Fruit fly (Drosophila melanogaster) whole organism, embryonic: Measurements from ENCODE around the gene Hip1.

Experiments
- Abd-B ChIP-seq: fragments of 200-800 bp; sonication (Bioruptor generic); optimal IDR thresholded peaks from 2 replicates; lab custom pipeline; 2018; ENCODE audit warnings: missing biosample characterization, mild to moderate bottlenecking, missing genetic modification characterization, moderate library complexity
- Blimp-1 ChIP-seq: fragments of 200-800 bp; sonication (Bioruptor generic); optimal IDR thresholded peaks from 3 replicates; lab custom pipeline; 2018; ENCODE audit warnings: missing biosample characterization, missing genetic modification characterization, mild to moderate bottlenecking, moderate library complexity, missing genetic modification reagents
- BtbVII ChIP-seq: fragments of 200-800 bp; sonication (Bioruptor generic); optimal IDR thresholded peaks from 3 replicates; lab custom pipeline; 2017; ENCODE audit warnings: missing biosample characterization, mild to moderate bottlenecking, missing genetic modification characterization
- CG11456 ChIP-seq: fragments of 200-800 bp; sonication (Bioruptor generic); IDR thresholded peaks from 3 replicates; pipeline ENCODE4 v1.3.6; 2022; ENCODE audit warnings: missing biosample characterization, missing genetic modification characterization
- CG12155 ChIP-seq: fragments of 200-800 bp; sonication (Bioruptor generic); optimal IDR thresholded peaks from 3 replicates; lab custom pipeline; 2016; ENCODE audit warnings: missing biosample characterization, missing genetic modification characterization
- CG1603 ChIP-seq: fragments of 200-800 bp; sonication (Bioruptor generic); optimal IDR thresholded peaks from 2 replicates; lab custom pipeline; 2019; ENCODE audit warnings: missing biosample characterization, mild to moderate bottlenecking, missing genetic modification characterization, moderate library complexity
- CG17361 ChIP-seq: fragments of 200-800 bp; sonication (Bioruptor generic); IDR thresholded peaks from 3 replicates; pipeline ENCODE4 v1.3.6; 2022; ENCODE audit warnings: missing biosample characterization, missing genetic modification characterization
- CG18011 ChIP-seq: fragments of 200-800 bp; sonication (Bioruptor generic); optimal IDR thresholded peaks from 2 replicates; lab custom pipeline; 2017; ENCODE audit warnings: missing biosample characterization, missing genetic modification characterization, mild to moderate bottlenecking, moderate library complexity, missing genotype
- CG18476 ChIP-seq: fragments of 200-800 bp; sonication (Bioruptor generic); optimal IDR thresholded peaks from 2 replicates; lab custom pipeline; 2016; ENCODE audit warnings: missing biosample characterization, mild to moderate bottlenecking, missing genetic modification characterization
- CG2120 ChIP-seq: fragments of 200-800 bp; sonication (Bioruptor generic); optimal IDR thresholded peaks from 3 replicates; lab custom pipeline; 2016; ENCODE audit warnings: missing biosample characterization, missing genetic modification characterization
- CG30403 ChIP-seq: fragments of 200-800 bp; sonication (Bioruptor generic); optimal IDR thresholded peaks from 3 replicates; lab custom pipeline; 2016; ENCODE audit warnings: missing biosample characterization, missing genetic modification characterization
- CG4707 ChIP-seq: fragments of 200-800 bp; sonication (Bioruptor generic); optimal IDR thresholded peaks from 2 replicates; lab custom pipeline; 2018; ENCODE audit warnings: missing biosample characterization, mild to moderate bottlenecking, missing genetic modification characterization, moderate library complexity
- CG4730 ChIP-seq: fragments of 200-800 bp; sonication (Bioruptor generic); IDR thresholded peaks from 2 replicates; pipeline ENCODE4 v1.3.6; 2022; ENCODE audit warnings: missing biosample characterization, missing genetic modification characterization
- CG6689 ChIP-seq: fragments of 200-800 bp; sonication (Bioruptor generic); IDR thresholded peaks from 2 replicates; pipeline ENCODE4 v1.3.6; 2022; ENCODE audit warnings: missing biosample characterization, missing genetic modification characterization
- CG7839 ChIP-seq: fragments of 200-800 bp; sonication (Bioruptor generic); optimal IDR thresholded peaks from 3 replicates; lab custom pipeline; 2018; ENCODE audit warnings: missing biosample characterization, mild to moderate bottlenecking, missing genetic modification characterization, moderate library complexity
- CG8290 ChIP-seq, 3 experiments: fragments of 200-800 bp; sonication (Bioruptor generic); optimal IDR thresholded peaks; 2 replicates each; lab custom pipeline; 2016 to 2019; ENCODE audit warnings: missing biosample characterization in 3 of 3, missing genetic modification characterization in 3 of 3, mild to moderate bottlenecking in 2 of 3, moderate library complexity in 1 of 3
- CG9215 ChIP-seq: fragments of 200-800 bp; sonication (Bioruptor generic); IDR thresholded peaks from 2 replicates; pipeline ENCODE4 v1.3.6; 2022; ENCODE audit warnings: missing biosample characterization, missing genetic modification characterization
- Camta ChIP-seq: fragments of 200-800 bp; sonication (Bioruptor generic); optimal IDR thresholded peaks from 2 replicates; lab custom pipeline; 2016; ENCODE audit warnings: missing biosample characterization, missing genetic modification characterization
- Dad ChIP-seq: fragments of 200-800 bp; sonication (Bioruptor generic); optimal IDR thresholded peaks from 3 replicates; lab custom pipeline; 2016; ENCODE audit warnings: missing biosample characterization, missing genetic modification characterization
- E2f1 ChIP-seq: fragments of 200-800 bp; sonication (Bioruptor generic); IDR thresholded peaks from 2 replicates; pipeline ENCODE4 v1.3.6; 2022; ENCODE audit warnings: missing biosample characterization, missing genetic modification characterization
- E2f2 ChIP-seq: fragments of 200-800 bp; sonication (Bioruptor generic); IDR thresholded peaks from 2 replicates; pipeline ENCODE4 v1.3.6; 2022; ENCODE audit warnings: missing biosample characterization, missing genetic modification characterization
- HHEX ChIP-seq: fragments of 200-800 bp; sonication (Bioruptor generic); optimal IDR thresholded peaks from 3 replicates; lab custom pipeline; 2017; ENCODE audit warnings: missing biosample characterization, mild to moderate bottlenecking, missing genetic modification characterization, missing genetic modification reagents
- HLH54F ChIP-seq: fragments of 200-800 bp; sonication (Bioruptor generic); optimal IDR thresholded peaks from 3 replicates; lab custom pipeline; 2016; ENCODE audit warnings: missing biosample characterization, missing genetic modification characterization
- HmgD ChIP-seq: fragments of 200-800 bp; sonication (Bioruptor generic); optimal IDR thresholded peaks from 3 replicates; lab custom pipeline; 2016; ENCODE audit warnings: missing biosample characterization, missing genetic modification characterization
- Med ChIP-seq: fragments of 200-800 bp; sonication (Bioruptor generic); peaks from one replicate; lab custom pipeline; 2016; ENCODE audit warnings: missing biosample characterization, missing genetic modification characterization, mild to moderate bottlenecking, inconsistent platforms, moderate library complexity
- NfI ChIP-seq: fragments of 200-800 bp; sonication (Bioruptor generic); optimal IDR thresholded peaks from 3 replicates; lab custom pipeline; 2018; ENCODE audit warnings: missing biosample characterization, mild to moderate bottlenecking, missing genetic modification characterization, moderate library complexity
- PHDP ChIP-seq: fragments of 200-800 bp; sonication (Bioruptor generic); optimal IDR thresholded peaks from 3 replicates; lab custom pipeline; 2018; ENCODE audit warnings: missing biosample characterization, mild to moderate bottlenecking, missing genetic modification characterization, moderate library complexity
- Poxn ChIP-seq: fragments of 200-800 bp; sonication (Bioruptor generic); IDR thresholded peaks from 2 replicates; pipeline ENCODE4 v1.3.6; 2022; ENCODE audit warnings: missing biosample characterization, missing genetic modification characterization
- TFAM ChIP-seq: fragments of 200-800 bp; sonication (Bioruptor generic); optimal IDR thresholded peaks from 2 replicates; lab custom pipeline; 2017; ENCODE audit warnings: missing biosample characterization, missing genetic modification characterization, inconsistent platforms
- ap ChIP-seq: fragments of 200-800 bp; sonication (Bioruptor generic); IDR thresholded peaks from 2 replicates; pipeline ENCODE4 v1.3.6; 2022; ENCODE audit warnings: missing biosample characterization, missing genetic modification characterization
- ase ChIP-seq: fragments of 200-800 bp; sonication (Bioruptor generic); IDR thresholded peaks from 3 replicates; pipeline ENCODE4 v1.3.6; 2022; ENCODE audit warnings: missing biosample characterization, missing genetic modification characterization
- eve ChIP-seq, 2 experiments: fragments of >200 bp; optimal IDR thresholded peaks; 2 replicates each; lab custom pipeline; 2017; ENCODE audit warnings: missing biosample characterization in 2 of 2, missing genetic modification characterization in 2 of 2
- fd102C ChIP-seq: fragments of 200-800 bp; sonication (Bioruptor generic); optimal IDR thresholded peaks from 2 replicates; lab custom pipeline; 2018; ENCODE audit warnings: missing biosample characterization, mild to moderate bottlenecking, missing genetic modification characterization, moderate library complexity
- grn ChIP-seq: fragments of 200-800 bp; sonication (Bioruptor generic); optimal IDR thresholded peaks from 3 replicates; lab custom pipeline; 2017; ENCODE audit warnings: missing biosample characterization, missing genetic modification characterization
- gsb ChIP-seq: fragments of 200-800 bp; sonication (Bioruptor generic); IDR thresholded peaks from 2 replicates; pipeline ENCODE4 v1.3.6; 2022; ENCODE audit warnings: missing biosample characterization, missing genetic modification characterization
- ham ChIP-seq: fragments of 200-800 bp; sonication (Bioruptor generic); IDR thresholded peaks from 2 replicates; pipeline ENCODE4 v1.3.6; 2022; ENCODE audit warnings: missing biosample characterization, missing genetic modification characterization
- inv ChIP-seq: fragments of 200-800 bp; sonication (Bioruptor generic); IDR thresholded peaks from 2 replicates; pipeline ENCODE4 v1.3.6; 2022; ENCODE audit warnings: missing biosample characterization, missing genetic modification characterization; ENCODE audit not compliant: partially characterized antibody
- jumu ChIP-seq: fragments of 200-800 bp; sonication (Bioruptor generic); optimal IDR thresholded peaks from 3 replicates; lab custom pipeline; 2016; ENCODE audit warnings: missing biosample characterization, missing genetic modification characterization
- lab ChIP-seq: fragments of 200-800 bp; sonication (Bioruptor generic); optimal IDR thresholded peaks from 3 replicates; lab custom pipeline; 2017; ENCODE audit warnings: missing biosample characterization, missing genetic modification characterization, mild to moderate bottlenecking, moderate library complexity, missing genetic modification reagents
- lilli ChIP-seq: fragments of 200-800 bp; sonication (Bioruptor generic); optimal IDR thresholded peaks from 3 replicates; lab custom pipeline; 2016; ENCODE audit warnings: missing biosample characterization, missing genetic modification characterization
- lola ChIP-seq, 3 experiments: fragments of >200 bp in 2 of 3; fragments of 200-800 bp in 1 of 3; sonication (Bioruptor generic) in 1 of 3; optimal IDR thresholded peaks; 2 replicates each; lab custom pipeline; 2017 to 2019; ENCODE audit warnings: missing biosample characterization in 3 of 3, missing genetic modification characterization in 3 of 3, mild to moderate bottlenecking in 1 of 3, moderate library complexity in 1 of 3
- nerfin-1 ChIP-seq: fragments of 200-800 bp; sonication (Bioruptor generic); optimal IDR thresholded peaks from 3 replicates; lab custom pipeline; 2019; ENCODE audit warnings: missing biosample characterization, mild to moderate bottlenecking, missing genetic modification characterization, moderate library complexity
- otp ChIP-seq: fragments of 200-800 bp; sonication (Bioruptor generic); IDR thresholded peaks from 3 replicates; pipeline ENCODE4, ENCODE4 v1.3.6; 2022; ENCODE audit warnings: missing biosample characterization, missing genetic modification characterization
- pb ChIP-seq: fragments of 200-800 bp; sonication (Bioruptor generic); optimal IDR thresholded peaks from 3 replicates; lab custom pipeline; 2016; ENCODE audit warnings: missing biosample characterization, missing genetic modification characterization
- row ChIP-seq: fragments of 200-800 bp; sonication (Bioruptor generic); IDR thresholded peaks from 3 replicates; pipeline ENCODE4 v1.3.6; 2022; ENCODE audit warnings: missing biosample characterization, missing genetic modification characterization
- sens ChIP-seq: fragments of 200-800 bp; sonication (Bioruptor generic); peaks from one replicate; lab custom pipeline; 2016; ENCODE audit warnings: missing biosample characterization, missing genetic modification characterization
- slou ChIP-seq: fragments of 200-800 bp; sonication (Bioruptor generic); optimal IDR thresholded peaks from 3 replicates; lab custom pipeline; 2016; ENCODE audit warnings: missing biosample characterization, missing genetic modification characterization
- tll ChIP-seq, 2 experiments: fragments of 200-800 bp in 1 of 2; fragments of >200 bp in 1 of 2; sonication (Bioruptor generic) in 1 of 2; optimal IDR thresholded peaks; 2 replicates each; lab custom pipeline; 2017 to 2019; ENCODE audit warnings: missing biosample characterization in 2 of 2, missing genetic modification characterization in 2 of 2, mild to moderate bottlenecking in 1 of 2, moderate library complexity in 1 of 2
- wek ChIP-seq: fragments of 200-800 bp; sonication (Bioruptor generic); optimal IDR thresholded peaks from 3 replicates; lab custom pipeline; 2018; ENCODE audit warnings: missing biosample characterization, mild to moderate bottlenecking, missing genetic modification characterization, moderate library complexity
- zf30C ChIP-seq: fragments of 200-800 bp; sonication (Bioruptor generic); optimal IDR thresholded peaks from 3 replicates; lab custom pipeline; 2018; ENCODE audit warnings: missing biosample characterization, mild to moderate bottlenecking, missing genetic modification characterization

Hip1 gene

DNA sequence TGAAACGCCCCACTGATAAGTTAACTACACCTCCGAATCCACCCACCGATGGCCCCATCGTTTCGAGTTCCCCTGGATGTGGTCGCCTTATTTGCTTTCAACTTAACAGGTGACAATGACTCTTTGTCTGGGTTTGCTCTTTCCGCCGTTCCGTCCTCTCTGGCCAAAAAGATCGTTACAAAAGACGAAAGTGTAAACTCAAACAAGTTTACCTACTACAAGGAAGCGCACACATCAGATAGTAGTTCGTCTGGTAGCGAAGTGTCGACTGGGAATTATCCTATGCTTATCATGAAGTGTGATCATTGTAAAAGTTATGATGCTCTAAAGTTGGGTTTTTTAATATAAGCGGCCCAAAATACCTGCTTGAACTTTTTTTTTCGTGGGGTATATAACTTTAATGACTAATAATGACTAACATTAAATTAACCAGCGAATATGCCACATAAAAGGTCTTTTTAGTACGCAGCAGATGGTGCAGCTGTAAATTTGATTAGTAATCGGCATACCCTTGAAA is 25.5 kb upstream of the Hip1 start (continued):
- peak; percentile 39 for TF ChIP-seq PHDP (tag; lab: Kevin White, UChicago)
- peak; percentile 0 for TF ChIP-seq Abd-B
- peak; percentile 55 for TF ChIP-seq Blimp-1 (GFP tag; lab: Kevin White, UChicago)
- TF ChIP-seq jumu (GFP tag; lab: Kevin White, UChicago): peak; percentile 12
- TF ChIP-seq pb (GFP tag; lab: Kevin White, UChicago): no peak
- TF ChIP-seq TFAM (GFP tag; lab: Kevin White, UChicago): no peak
- no peak for TF ChIP-seq CG8290 (GFP tag; optimal IDR thresholded peaks at IDR 0.05; lab: Kevin White, UChicago)
- TF ChIP-seq CG8290 (tag; optimal IDR thresholded peaks at IDR 0.05; lab: Kevin White, UChicago): peak in 1 of 2 experiments; percentile 16
- TF ChIP-seq gsb (GFP tag; lab: Robert Waterston, UW): no peak
- TF ChIP-seq CG4707 (GFP tag; lab: Kevin White, UChicago): no peak
- TF ChIP-seq NfI (GFP tag; lab: Kevin White, UChicago): peak; percentile 24
- TF ChIP-seq CG4730 (GFP tag; lab: Robert Waterston, UW): no peak
- TF ChIP-seq CG18476 (GFP tag; lab: Kevin White, UChicago): peak; percentile 15
- no peak for TF ChIP-seq CG11456 (GFP tag; lab: Robert Waterston, UW)
- TF ChIP-seq eve (GFP tag; optimal IDR thresholded peaks at IDR 0.05; lab: Kevin White, UChicago): peak in 1 of 2 experiments; percentile 67
- TF ChIP-seq tll (GFP tag; optimal IDR thresholded peaks at IDR 0.05; lab: Kevin White, UChicago): no peak
- TF ChIP-seq lilli: peak; percentile 12
- TF ChIP-seq grn: peak; percentile 35
- no peak; the same call in 1 of the 2 replicates for TF ChIP-seq inv (GFP tag; lab: Robert Waterston, UW)
- TF ChIP-seq HmgD (GFP tag; lab: Kevin White, UChicago): no peak
- TF ChIP-seq sens: peak; percentile 78
- TF ChIP-seq row (GFP tag; lab: Robert Waterston, UW): peak; percentile 74
- TF ChIP-seq CG30403: peak; percentile 7
- TF ChIP-seq CG17361 (GFP tag; lab: Robert Waterston, UW): peak; percentile 37; the same call in 1 of the 3 replicates
- TF ChIP-seq otp: no peak
- TF ChIP-seq slou (GFP tag; lab: Kevin White, UChicago): no peak
- TF ChIP-seq E2f2 (GFP tag; lab: Robert Waterston, UW): no peak; the same call in 1 of the 2 replicates
- TF ChIP-seq CG12155 (GFP tag; lab: Kevin White, UChicago): peak; percentile 2
- TF ChIP-seq fd102C (GFP tag; lab: Kevin White, UChicago): no peak
- TF ChIP-seq lab: peak; percentile 33
- no peak for TF ChIP-seq CG9215 (GFP tag; lab: Robert Waterston, UW)
- no peak for TF ChIP-seq ase (GFP tag; lab: Robert Waterston, UW)
- peak; percentile 7 for TF ChIP-seq CG2120 (GFP tag; lab: Kevin White, UChicago)
- TF ChIP-seq zf30C (GFP tag; lab: Kevin White, UChicago): no peak
- peak; percentile 29; the same call in 1 of the 2 replicates for TF ChIP-seq CG6689 (GFP tag; lab: Robert Waterston, UW)
- TF ChIP-seq lola (GFP tag; optimal IDR thresholded peaks at IDR 0.05; lab: Kevin White, UChicago): peak in 1 of 3 experiments; percentile 16
- TF ChIP-seq ap (GFP tag; lab: Robert Waterston, UW): no peak
- TF ChIP-seq Dad: peak; percentile 15
- TF ChIP-seq Camta (GFP tag; lab: Kevin White, UChicago): no peak
- TF ChIP-seq Med (GFP tag; lab: Kevin White, UChicago): peak; percentile 55
- peak; percentile 37 for TF ChIP-seq wek (GFP tag; lab: Kevin White, UChicago)
- TF ChIP-seq E2f1 (GFP tag; lab: Robert Waterston, UW): no peak
- peak; percentile 5 for TF ChIP-seq CG1603 (tag; lab: Kevin White, UChicago)
- peak; percentile 7 for TF ChIP-seq CG7839 (tag; lab: Kevin White, UChicago)
- TF ChIP-seq Poxn (GFP tag; lab: Robert Waterston, UW): no peak
- peak; percentile 16 for TF ChIP-seq HLH54F (GFP tag; lab: Kevin White, UChicago)
- TF ChIP-seq BtbVII: peak; percentile 33
- no peak for TF ChIP-seq ham
- TF ChIP-seq HHEX (GFP tag; lab: Kevin White, UChicago): no peak
- TF ChIP-seq CG18011 (GFP tag; lab: Kevin White, UChicago): no peak
- no peak for TF ChIP-seq nerfin-1 (tag; lab: Kevin White, UChicago)
